Worm (Caenorhabditis elegans) whole organism, L1 larva: ENCODE data around the gene tpra-1.
A peak's percentile ranks its signal among the peaks of the same experiment; 100 is the strongest.

ENCODE experiments used
- C04F5.9 ChIP-seq: sonication (generic microtip); optimal IDR thresholded peaks from 2 replicates; lab custom pipeline; 2016; ENCODE audit warnings: missing genetic modification characterization, missing compliant biosample characterization
- C16A3.4 ChIP-seq: fragments of 150-350 bp; optimal IDR thresholded peaks from 2 replicates; lab custom pipeline; 2014; ENCODE audit warnings: missing biosample characterization, missing genetic modification characterization
- F16B12.6 ChIP-seq: fragments of 150-350 bp; optimal IDR thresholded peaks from 2 replicates; lab custom pipeline; 2014; ENCODE audit warnings: missing biosample characterization, missing genetic modification characterization
- aha-1 ChIP-seq: fragments of 150-350 bp; optimal IDR thresholded peaks from 2 replicates; lab custom pipeline; 2014; ENCODE audit warnings: missing biosample characterization, missing genetic modification characterization
- alr-1 ChIP-seq: fragments of 200-800 bp; sonication (Bioruptor generic); optimal IDR thresholded peaks from 2 replicates; lab custom pipeline; 2018; ENCODE audit warnings: borderline replicate concordance, mild to moderate bottlenecking, missing genetic modification characterization, missing compliant biosample characterization
- blmp-1 ChIP-seq: fragments of 150-350 bp; optimal IDR thresholded peaks from 2 replicates; lab custom pipeline; 2014; ENCODE audit warnings: missing biosample characterization, missing genetic modification characterization
- ceh-63 ChIP-seq: fragments of 200-800 bp; sonication (Bioruptor generic); optimal IDR thresholded peaks from 2 replicates; lab custom pipeline; 2018; ENCODE audit warnings: mild to moderate bottlenecking, missing genetic modification characterization, missing compliant biosample characterization
- ceh-88 ChIP-seq: fragments of 200-800 bp; sonication (Bioruptor generic); IDR thresholded peaks from 2 replicates; pipeline ENCODE4 v1.3.6; 2022; ENCODE audit warnings: missing genetic modification characterization, missing compliant biosample characterization
- ceh-90 ChIP-seq: sonication (generic microtip); optimal IDR thresholded peaks from 2 replicates; lab custom pipeline; 2016; ENCODE audit warnings: missing genetic modification characterization, missing compliant biosample characterization
- dpl-1 ChIP-seq, 3 experiments: fragments of 150-350 bp in 2 of 3; sonication (generic microtip) in 1 of 3; optimal IDR thresholded peaks; 2 replicates each; lab custom pipeline; 2014 to 2017; ENCODE audit warnings: missing biosample characterization in 3 of 3, missing genetic modification characterization in 3 of 3, missing genetic modification reagents in 3 of 3
- dsc-1 ChIP-seq: sonication (generic microtip); optimal IDR thresholded peaks from 2 replicates; lab custom pipeline; 2016; ENCODE audit warnings: mild to moderate bottlenecking, missing genetic modification characterization, missing compliant biosample characterization
- efl-1 ChIP-seq, 4 experiments: fragments of 150-350 bp; optimal IDR thresholded peaks in 3 of 4; peaks in 1 of 4; 1 replicate in 1 of 4; 2 replicates in 3 of 4; lab custom pipeline; 2014; ENCODE audit warnings: missing biosample characterization in 2 of 4, missing genetic modification characterization in 2 of 4, missing genetic modification reagents in 2 of 4
- egl-13 ChIP-seq: sonication (generic microtip); optimal IDR thresholded peaks from 2 replicates; lab custom pipeline; 2016; ENCODE audit warnings: missing genotype, missing genetic modification reagents, missing genetic modification characterization, missing compliant biosample characterization
- elt-2 ChIP-seq: sonication (generic microtip); optimal IDR thresholded peaks from 2 replicates; lab custom pipeline; 2016; ENCODE audit warnings: missing genetic modification characterization, mild to moderate bottlenecking, inconsistent platforms, missing compliant biosample characterization, missing genetic modification reagents
- fkh-10 ChIP-seq: sonication (generic microtip); optimal IDR thresholded peaks from 2 replicates; lab custom pipeline; 2017; ENCODE audit warnings: missing biosample characterization, missing genetic modification reagents, missing genetic modification characterization
- fkh-8 ChIP-seq: sonication (generic microtip); optimal IDR thresholded peaks from 2 replicates; lab custom pipeline; 2016; ENCODE audit warnings: mild to moderate bottlenecking, missing genetic modification characterization, missing compliant biosample characterization
- fos-1 ChIP-seq: fragments of 150-350 bp; optimal IDR thresholded peaks from 2 replicates; lab custom pipeline; 2014; ENCODE audit warnings: missing biosample characterization, missing genetic modification characterization
- grh-1 ChIP-seq: fragments of 200-800 bp; sonication (Bioruptor generic); IDR thresholded peaks from 2 replicates; pipeline ENCODE4 v1.3.6; 2022; ENCODE audit warnings: missing genetic modification reagents, missing genetic modification characterization, missing compliant biosample characterization
- hlh-17 ChIP-seq: fragments of 200-800 bp; sonication (Bioruptor generic); optimal IDR thresholded peaks from 2 replicates; lab custom pipeline; 2018; ENCODE audit warnings: missing genetic modification characterization, mild to moderate bottlenecking, missing compliant biosample characterization, moderate library complexity, borderline replicate concordance
- hlh-4 ChIP-seq: sonication (generic microtip); optimal IDR thresholded peaks from 2 replicates; lab custom pipeline; 2016; ENCODE audit warnings: mild to moderate bottlenecking, missing genetic modification characterization, missing compliant biosample characterization
- hpl-2 ChIP-seq: fragments of 150-350 bp; optimal IDR thresholded peaks from 2 replicates; lab custom pipeline; 2014; ENCODE audit warnings: missing biosample characterization, missing genetic modification reagents, missing genetic modification characterization
- isw-1 ChIP-seq: fragments of 200-800 bp; sonication (Bioruptor generic); IDR thresholded peaks from 2 replicates; pipeline ENCODE4 v1.3.6; 2022; ENCODE audit warnings: missing genetic modification characterization, missing compliant biosample characterization
- lin-35 ChIP-seq, 2 experiments: fragments of 150-350 bp; optimal IDR thresholded peaks; 2 replicates each; lab custom pipeline; 2014; ENCODE audit warnings: missing biosample characterization in 2 of 2, missing genetic modification characterization in 2 of 2, missing genetic modification reagents in 2 of 2
- lsy-2 ChIP-seq, 2 experiments: fragments of 150-350 bp; optimal IDR thresholded peaks; 2 replicates each; lab custom pipeline; 2014; ENCODE audit warnings: missing biosample characterization in 2 of 2, missing genetic modification characterization in 2 of 2
- mab-9 ChIP-seq: fragments of 200-800 bp; sonication (Bioruptor generic); IDR thresholded peaks from 2 replicates; pipeline ENCODE4 v1.3.6; 2022; ENCODE audit warnings: missing genetic modification reagents, missing genetic modification characterization, missing compliant biosample characterization
- nhr-11 ChIP-seq: fragments of 150-350 bp; optimal IDR thresholded peaks from 2 replicates; lab custom pipeline; 2014; ENCODE audit warnings: missing biosample characterization, missing genetic modification characterization
- nhr-12 ChIP-seq: sonication (generic microtip); optimal IDR thresholded peaks from 2 replicates; lab custom pipeline; 2017; ENCODE audit warnings: missing biosample characterization, missing genetic modification characterization
- nhr-19 ChIP-seq: fragments of 200-800 bp; sonication (Bioruptor generic); conservative IDR thresholded peaks from 2 replicates; pipeline ENCODE4 v1.3.6; 2022; ENCODE audit warnings: missing genetic modification characterization, missing compliant biosample characterization
- nhr-20 ChIP-seq: sonication (generic microtip); optimal IDR thresholded peaks from 2 replicates; lab custom pipeline; 2016; ENCODE audit warnings: mild to moderate bottlenecking, missing genetic modification characterization, missing compliant biosample characterization
- nhr-237 ChIP-seq: fragments of 150-350 bp; optimal IDR thresholded peaks from 2 replicates; lab custom pipeline; 2014; ENCODE audit warnings: missing biosample characterization, missing genetic modification characterization
- nhr-28 ChIP-seq: fragments of 150-350 bp; optimal IDR thresholded peaks from 2 replicates; lab custom pipeline; 2014; ENCODE audit warnings: missing biosample characterization, missing genetic modification characterization
- nhr-71 ChIP-seq: sonication (generic microtip); optimal IDR thresholded peaks from 2 replicates; lab custom pipeline; 2016; ENCODE audit warnings: mild to moderate bottlenecking, missing genetic modification characterization, moderate library complexity, missing compliant biosample characterization
- nhr-77 ChIP-seq: fragments of 150-350 bp; optimal IDR thresholded peaks from 2 replicates; lab custom pipeline; 2014; ENCODE audit warnings: missing biosample characterization, missing genetic modification characterization
- nhr-84 ChIP-seq: sonication (generic microtip); optimal IDR thresholded peaks from 2 replicates; lab custom pipeline; 2017; ENCODE audit warnings: missing biosample characterization, missing genetic modification characterization
- pag-3 ChIP-seq: sonication (generic microtip); optimal IDR thresholded peaks from 2 replicates; lab custom pipeline; 2017; ENCODE audit warnings: missing genetic modification characterization, mild to moderate bottlenecking, missing compliant biosample characterization, antibody characterized with exemption, borderline replicate concordance; ENCODE audit not compliant: insufficient read depth
- pqm-1 ChIP-seq: sonication (generic microtip); optimal IDR thresholded peaks from 3 replicates; lab custom pipeline; 2017; ENCODE audit warnings: missing biosample characterization, missing genetic modification characterization
- skn-1 ChIP-seq: fragments of 150-350 bp; optimal IDR thresholded peaks from 2 replicates; lab custom pipeline; 2014; ENCODE audit warnings: missing biosample characterization, missing genetic modification characterization
- snpc-4 ChIP-seq: fragments of 150-350 bp; optimal IDR thresholded peaks from 2 replicates; lab custom pipeline; 2014; ENCODE audit warnings: missing biosample characterization, missing genetic modification characterization
- snu-23 ChIP-seq: sonication (generic microtip); optimal IDR thresholded peaks from 2 replicates; lab custom pipeline; 2016; ENCODE audit warnings: missing genetic modification characterization, missing compliant biosample characterization
- sox-4 ChIP-seq: sonication (generic microtip); optimal IDR thresholded peaks from 2 replicates; lab custom pipeline; 2016; ENCODE audit warnings: missing genetic modification characterization, missing compliant biosample characterization
- sptf-1 ChIP-seq: fragments of 150-350 bp; optimal IDR thresholded peaks from 2 replicates; lab custom pipeline; 2014; ENCODE audit warnings: missing biosample characterization, missing genetic modification characterization
- sup-37 ChIP-seq: fragments of 200-800 bp; sonication (Bioruptor generic); optimal IDR thresholded peaks from 2 replicates; lab custom pipeline; 2018; ENCODE audit warnings: mild to moderate bottlenecking, missing genetic modification characterization, missing compliant biosample characterization
- swsn-7 ChIP-seq: sonication (generic microtip); optimal IDR thresholded peaks from 2 replicates; lab custom pipeline; 2016; ENCODE audit warnings: missing genetic modification characterization, missing compliant biosample characterization
- tbx-2 ChIP-seq: sonication (generic microtip); optimal IDR thresholded peaks from 2 replicates; lab custom pipeline; 2016; ENCODE audit warnings: missing genetic modification characterization, missing compliant biosample characterization
- unc-98 ChIP-seq: fragments of 200-800 bp; sonication (Bioruptor generic); IDR thresholded peaks from 2 replicates; pipeline ENCODE4 v1.3.6; 2022; ENCODE audit warnings: missing genetic modification characterization, missing compliant biosample characterization
- xbp-1 ChIP-seq: sonication (generic microtip); optimal IDR thresholded peaks from 2 replicates; lab custom pipeline; 2016; ENCODE audit warnings: missing genetic modification characterization, missing compliant biosample characterization
- zag-1 ChIP-seq: fragments of 150-350 bp; optimal IDR thresholded peaks from 2 replicates; lab custom pipeline; 2014; ENCODE audit warnings: missing biosample characterization, missing genetic modification characterization
- ztf-11 ChIP-seq, 2 experiments: sonication (generic microtip); optimal IDR thresholded peaks; 2 replicates each; lab custom pipeline; 2016 to 2017; ENCODE audit warnings: missing genetic modification characterization in 2 of 2, missing biosample characterization in 1 of 2, missing compliant biosample characterization in 1 of 2

tpra-1 gene

DNA sequence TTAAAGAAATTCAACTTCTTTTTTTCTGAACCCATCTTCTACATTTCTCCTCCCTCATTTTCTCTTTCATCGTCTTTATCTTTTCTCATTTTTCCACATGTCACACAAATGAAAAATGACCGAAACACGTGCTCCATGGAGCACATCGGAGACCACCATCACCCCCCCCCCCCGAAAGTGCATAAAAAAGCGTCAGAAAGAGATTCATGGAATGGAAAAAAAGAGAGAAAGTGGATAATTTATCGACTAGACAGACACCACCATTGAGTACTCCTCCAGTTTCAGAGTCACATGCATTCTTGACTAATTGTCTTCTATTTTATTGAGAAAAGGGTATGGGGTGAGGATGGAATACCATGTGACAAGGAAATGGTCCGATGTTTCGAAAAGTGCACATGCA, 9.1 kb upstream of the tpra-1 start (continued):
- no peak for TF ChIP-seq skn-1 (tag; lab: Kevin White, UChicago)
- no peak for TF ChIP-seq hlh-17
- TF ChIP-seq fkh-10 (GFP tag; lab: Kevin White, UChicago), result no peak
- no peak for TF ChIP-seq sox-4
- peak; percentile 20; the same call in 1 of the 2 replicates for TF ChIP-seq isw-1 (GFP tag; lab: Robert Waterston, UW)
- TF ChIP-seq tbx-2 (tag; lab: Kevin White, UChicago), result peak; percentile 60
- peak; percentile 91 for TF ChIP-seq nhr-71 (tag; lab: Kevin White, UChicago)
- no peak for TF ChIP-seq dpl-1 (GFP tag; optimal IDR thresholded peaks at IDR 0.05; lab: Kevin White, UChicago)
- TF ChIP-seq efl-1 (optimal IDR thresholded peaks at IDR 0.05; lab: Kevin White, UChicago), result peak in 1 of 2 experiments; percentile 33
- peak; percentile 17 to 32 for TF ChIP-seq efl-1 (GFP tag; optimal IDR thresholded peaks at IDR 0.05 in 1 of 2; lab: Kevin White, UChicago)
- peak; percentile 50 for TF ChIP-seq xbp-1
- TF ChIP-seq mab-9 (GFP tag; lab: Robert Waterston, UW), result no peak
- TF ChIP-seq egl-13, result peak; percentile 23
- TF ChIP-seq sup-37 (GFP tag; lab: Kevin White, UChicago), result peak; percentile 24
- no peak for TF ChIP-seq nhr-28 (tag; lab: Kevin White, UChicago)
- peak in 1 of 2 experiments; percentile 29 for TF ChIP-seq ztf-11 (tag; optimal IDR thresholded peaks at IDR 0.05; lab: Kevin White, UChicago)
- TF ChIP-seq snu-23 (GFP tag; lab: Kevin White, UChicago), result peak; percentile 52
- TF ChIP-seq ceh-90 (tag; lab: Kevin White, UChicago), result no peak
- no peak for TF ChIP-seq elt-2 (tag; lab: Kevin White, UChicago)
- no peak for TF ChIP-seq pag-3
- peak; percentile 73 for TF ChIP-seq fkh-8 (tag; lab: Kevin White, UChicago)
- no peak for TF ChIP-seq lin-35 (GFP tag; optimal IDR thresholded peaks at IDR 0.05; lab: Kevin White, UChicago)
- TF ChIP-seq swsn-7 (tag; lab: Kevin White, UChicago), result peak; percentile 42
- peak; percentile 76 for TF ChIP-seq dsc-1 (tag; lab: Kevin White, UChicago)

DNA sequence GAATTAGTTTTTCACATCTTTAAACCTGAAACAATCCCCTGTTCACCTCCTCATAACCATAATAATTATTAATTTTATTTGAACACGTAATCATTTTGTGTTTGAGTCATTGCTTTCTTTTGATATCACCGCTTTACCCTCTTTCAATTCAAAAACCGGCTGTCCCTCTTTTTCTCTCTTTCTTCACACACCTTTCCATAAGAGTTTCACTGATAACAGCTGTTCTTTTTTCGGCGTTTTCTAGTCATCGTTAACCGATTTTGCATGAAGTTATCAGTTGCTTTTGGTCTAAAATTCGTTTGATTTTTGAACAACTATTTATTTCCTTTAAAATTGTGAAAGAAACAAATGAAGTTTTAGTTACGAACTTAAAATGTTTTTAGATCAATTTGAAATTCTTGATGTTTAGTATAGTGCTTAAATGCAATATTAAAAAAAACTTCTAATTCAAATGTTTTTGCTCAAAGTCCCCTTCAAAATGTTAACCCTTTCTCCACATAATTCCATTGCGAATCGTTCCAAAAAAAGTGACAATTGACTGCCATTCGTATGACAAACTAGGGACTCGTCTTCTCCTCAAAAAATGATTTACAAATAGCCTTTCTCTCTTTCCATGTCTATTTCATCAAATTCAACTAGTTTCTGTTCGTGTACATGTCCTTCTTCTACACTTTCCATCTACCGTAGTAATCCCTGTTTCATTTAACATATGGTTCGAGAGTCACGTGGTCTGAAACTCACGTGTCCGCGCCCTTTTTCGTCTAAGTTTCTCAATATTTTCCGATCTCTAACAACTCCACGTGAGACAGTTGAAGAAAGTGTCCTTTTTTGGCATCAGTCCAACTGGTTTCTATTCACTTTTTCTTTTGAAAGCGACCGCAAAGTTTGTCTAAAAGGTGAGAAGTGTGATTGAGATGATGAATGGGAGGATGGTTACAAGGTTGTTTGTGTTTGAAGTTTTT, 6.9 kb upstream of the tpra-1 start:
- TF ChIP-seq fkh-8 (tag; lab: Kevin White, UChicago) (peak; percentile 43), unc-98 (GFP tag; lab: Robert Waterston, UW) (no peak), C16A3.4 (tag; lab: Kevin White, UChicago) (peak; percentile 51), ztf-11 (tag; optimal IDR thresholded peaks at IDR 0.05; lab: Kevin White, UChicago) (peak in 1 of 2 experiments; percentile 24), nhr-28 (tag; lab: Kevin White, UChicago) (no peak), nhr-237 (tag; lab: Kevin White, UChicago) (no peak), alr-1 (no peak), snpc-4 (peak; percentile 63), nhr-20 (tag; lab: Kevin White, UChicago) (peak; percentile 95), blmp-1 (tag; lab: Kevin White, UChicago) (peak; percentile 92), zag-1 (tag; lab: Kevin White, UChicago) (no peak), pag-3 (no peak), nhr-11 (tag; lab: Kevin White, UChicago) (no peak), mab-9 (GFP tag; lab: Robert Waterston, UW) (peak; percentile 55), snu-23 (GFP tag; lab: Kevin White, UChicago) (peak; percentile 93), nhr-84 (tag; lab: Kevin White, UChicago) (no peak), lsy-2 (tag; optimal IDR thresholded peaks at IDR 0.05; lab: Kevin White, UChicago) (peak; percentile 81 to 82), isw-1 (GFP tag; lab: Robert Waterston, UW) (peak; percentile 21; the same call in 1 of the 2 replicates), pqm-1 (tag; lab: Kevin White, UChicago) (no peak), ceh-88 (GFP tag; lab: Robert Waterston, UW) (peak; percentile 43; the same call in 1 of the 2 replicates), grh-1 (GFP tag; lab: Robert Waterston, UW) (peak; percentile 94; the same call in 1 of the 2 replicates), ceh-63 (no peak), hlh-4 (tag; lab: Kevin White, UChicago) (no peak), hpl-2 (GFP tag; lab: Kevin White, UChicago) (no peak), sptf-1 (tag; lab: Kevin White, UChicago) (no peak), aha-1 (tag; lab: Kevin White, UChicago) (no peak), egl-13 (no peak), C04F5.9 (tag; lab: Kevin White, UChicago) (peak; percentile 32), nhr-77 (tag; lab: Kevin White, UChicago) (no peak), sox-4 (no peak), nhr-12 (tag; lab: Kevin White, UChicago) (no peak), nhr-19 (peak; percentile 80), fos-1 (tag; lab: Kevin White, UChicago) (peak; percentile 12), F16B12.6 (tag; lab: Kevin White, UChicago) (no peak)
